Fruit fly (Drosophila melanogaster) whole organism, adult: Measurements from ENCODE around the gene Nrx-IV.

Source experiments
- CG11617 ChIP-seq: fragments of 200-800 bp; sonication (Bioruptor generic); optimal IDR thresholded peaks from 2 replicates; lab custom pipeline; 2017; ENCODE audit warnings: mild to moderate bottlenecking, missing biosample characterization, missing genetic modification reagents, missing genetic modification characterization
- CG12768 ChIP-seq: fragments of 200-800 bp; sonication (Bioruptor generic); optimal IDR thresholded peaks from 2 replicates; lab custom pipeline; 2017; ENCODE audit warnings: missing biosample characterization, missing genetic modification characterization, mild to moderate bottlenecking, moderate library complexity, missing genetic modification reagents
- CG14711 ChIP-seq: fragments of 200-800 bp; sonication (Bioruptor generic); optimal IDR thresholded peaks from 2 replicates; lab custom pipeline; 2018; ENCODE audit warnings: missing biosample characterization, mild to moderate bottlenecking, missing genetic modification characterization, moderate library complexity
- CG1620 ChIP-seq: fragments of 200-800 bp; sonication (Bioruptor generic); optimal IDR thresholded peaks from 2 replicates; lab custom pipeline; 2016; ENCODE audit warnings: missing biosample characterization, missing genetic modification characterization
- CG7101 ChIP-seq: fragments of 200-800 bp; sonication (Bioruptor generic); optimal IDR thresholded peaks from 2 replicates; lab custom pipeline; 2018; ENCODE audit warnings: missing biosample characterization, mild to moderate bottlenecking, missing genetic modification characterization, moderate library complexity
- Clk ChIP-seq: fragments of 200-800 bp; sonication (Bioruptor generic); optimal IDR thresholded peaks from 2 replicates; lab custom pipeline; 2017; ENCODE audit warnings: missing biosample characterization, missing genetic modification characterization
- Crg-1 ChIP-seq: fragments of 200-800 bp; sonication (Bioruptor generic); optimal IDR thresholded peaks from 2 replicates; lab custom pipeline; 2016; ENCODE audit warnings: missing biosample characterization, missing genetic modification characterization
- Hr96 ChIP-seq: fragments of 200-800 bp; sonication (Bioruptor generic); optimal IDR thresholded peaks from 2 replicates; lab custom pipeline; 2016; ENCODE audit warnings: missing biosample characterization, missing genetic modification characterization
- bab1 ChIP-seq: fragments of 200-800 bp; sonication (Bioruptor generic); optimal IDR thresholded peaks from 3 replicates; lab custom pipeline; 2019; ENCODE audit warnings: missing biosample characterization, mild to moderate bottlenecking, missing genetic modification characterization, moderate library complexity
- kay ChIP-seq: fragments of 200-800 bp; sonication (Bioruptor generic); peaks from one replicate; lab custom pipeline; 2016; ENCODE audit warnings: missing biosample characterization, missing genetic modification characterization, borderline replicate concordance
- tj ChIP-seq: fragments of 200-800 bp; sonication (Bioruptor generic); optimal IDR thresholded peaks from 3 replicates; lab custom pipeline; 2017; ENCODE audit warnings: missing biosample characterization, mild to moderate bottlenecking, missing genetic modification characterization, moderate library complexity
- toe ChIP-seq: fragments of 200-800 bp; sonication (Bioruptor generic); optimal IDR thresholded peaks from 2 replicates; lab custom pipeline; 2016; ENCODE audit warnings: missing biosample characterization, missing genetic modification characterization

dm6 chr3L:12149024-12149423, 2.7 kb downstream of the Nrx-IV start, which contains the start of gene CG32099:
- TF ChIP-seq Crg-1 (GFP tag; lab: Kevin White, UChicago) (no peak), kay (GFP tag; lab: Kevin White, UChicago) (no peak), CG12768 (GFP tag; lab: Kevin White, UChicago) (no peak), CG14711 (tag; lab: Kevin White, UChicago) (peak; percentile 13), tj (GFP tag; lab: Kevin White, UChicago) (no peak), Hr96 (GFP tag; lab: Kevin White, UChicago) (no peak), Clk (GFP tag; lab: Kevin White, UChicago) (no peak), toe (GFP tag; lab: Kevin White, UChicago) (no peak), CG7101 (no peak), CG1620 (GFP tag; lab: Kevin White, UChicago) (no peak), bab1 (no peak), CG11617 (GFP tag; lab: Kevin White, UChicago) (no peak)
